Fruit fly (Drosophila melanogaster): ENCODE data around the gene Ilk.

- TF ChIP-seq CG33017 (tag; optimal IDR thresholded peaks at IDR 0.05) = peak; percentile 27
- TF ChIP-seq ovo (GFP tag; optimal IDR thresholded peaks at IDR 0.05) = no peak
- no peak for TF ChIP-seq CG7045 (GFP tag; optimal IDR thresholded peaks at IDR 0.05)
- no peak for TF ChIP-seq CG12768 (GFP tag; optimal IDR thresholded peaks at IDR 0.05)
- TF ChIP-seq CG11617 (GFP tag; optimal IDR thresholded peaks at IDR 0.05) = no peak
- no peak for TF ChIP-seq kay (GFP tag; ENCODE audit: borderline replicate concordance)
- no peak for TF ChIP-seq cic (GFP tag; optimal IDR thresholded peaks at IDR 0.05)
- no peak for TF ChIP-seq bab1 (GFP tag; optimal IDR thresholded peaks at IDR 0.05)
- TF ChIP-seq Mnt (GFP tag; optimal IDR thresholded peaks at IDR 0.05) = no peak
- TF ChIP-seq cnc (optimal IDR thresholded peaks at IDR 0.05) = no peak
- TF ChIP-seq Hr96 (GFP tag; optimal IDR thresholded peaks at IDR 0.05) = no peak
Measured at dm6 chr3L:21176935-21177581, 39.6 kb upstream of the Ilk start.
